Fruit fly (Drosophila melanogaster) whole organism: Measurements from ENCODE around the gene Sps2.

Experiments
- Dll ChIP-seq: fragments of >200 bp; optimal IDR thresholded peaks from 2 replicates; lab custom pipeline; 2017
- EcR ChIP-seq, 2 experiments: fragments of >200 bp; optimal IDR thresholded peaks; 2 replicates each; lab custom pipeline; 2017; ENCODE audit warnings: missing biosample characterization in 2 of 2, missing genetic modification characterization in 2 of 2, missing genetic modification reagents in 2 of 2
- pan ChIP-seq: fragments of >200 bp; optimal IDR thresholded peaks from 2 replicates; lab custom pipeline; 2017
- psq ChIP-seq: fragments of >200 bp; optimal IDR thresholded peaks from 2 replicates; lab custom pipeline; 2017
- usp ChIP-seq: fragments of >200 bp; optimal IDR thresholded peaks from 2 replicates; lab custom pipeline; 2017; ENCODE audit warnings: missing biosample characterization, missing genetic modification characterization, mixed read lengths

- no peak for TF ChIP-seq EcR (GFP tag; optimal IDR thresholded peaks at IDR 0.05; lab: Kevin White, UChicago)
- TF ChIP-seq pan (lab: Kevin White, UChicago): no peak
- no peak for TF ChIP-seq usp
- no peak for TF ChIP-seq psq (lab: Kevin White, UChicago)
- no peak for TF ChIP-seq Dll (lab: Kevin White, UChicago)
Observed at dm6 chr2L:10299077-10299809, 43.2 kb upstream of the Sps2 start.
